Worm (Caenorhabditis elegans) whole organism, mixed stage, embryonic: ENCODE measurements around the gene C54E10.3.

Source experiments
- mep-1 ChIP-seq: fragments of 150-350 bp; optimal IDR thresholded peaks from 2 replicates; lab custom pipeline; 2017; ENCODE audit warnings: missing biosample characterization, missing genetic modification reagents, missing genetic modification characterization, inconsistent platforms
- nhr-237 ChIP-seq: fragments of 150-350 bp; optimal IDR thresholded peaks from 2 replicates; lab custom pipeline; 2014; ENCODE audit warnings: missing biosample characterization, missing genetic modification characterization
- pha-4 ChIP-seq: fragments of 150-350 bp; optimal IDR thresholded peaks from 2 replicates; lab custom pipeline; 2018; ENCODE audit warnings: missing biosample characterization, missing genetic modification reagents, missing genetic modification characterization

DNA sequence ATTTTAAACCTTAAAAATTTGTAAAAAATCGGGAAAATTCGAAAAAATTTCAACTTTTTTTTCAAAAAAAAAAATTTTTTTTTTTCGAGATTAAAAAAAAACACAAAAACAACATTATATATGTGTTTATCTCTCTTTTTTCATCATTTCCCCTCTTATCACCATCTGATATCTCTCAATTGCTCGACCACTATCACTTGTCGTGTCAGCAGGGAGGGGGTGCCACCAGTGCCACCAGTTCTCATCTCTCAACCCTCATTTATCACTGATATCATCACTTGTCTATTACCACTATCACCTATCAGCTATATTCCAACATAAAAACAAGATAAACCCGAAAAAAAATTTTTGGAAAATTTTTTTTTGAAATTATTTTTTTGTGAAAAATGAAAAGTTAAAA lies 15.6 kb downstream of the C54E10.3 start:
- TF ChIP-seq pha-4 (tag; lab: Kevin White, UChicago), result no peak
- TF ChIP-seq mep-1 (tag; lab: Kevin White, UChicago), result no peak
- no peak for TF ChIP-seq nhr-237
